Worm (Caenorhabditis elegans) whole organism, L2 larva: Measurements from ENCODE around the gene F42G2.7.
A peak's percentile ranks its signal among the peaks of the same experiment; 100 is the strongest.

ENCODE experiments used
- C34F6.9 ChIP-seq: fragments of 150-350 bp; optimal IDR thresholded peaks from 2 replicates; lab custom pipeline; 2014; ENCODE audit warnings: missing biosample characterization, missing genetic modification characterization
- F13H6.1 ChIP-seq: sonication (generic microtip); optimal IDR thresholded peaks from 2 replicates; lab custom pipeline; 2016; ENCODE audit warnings: missing genetic modification characterization, missing compliant biosample characterization
- R02D3.7 ChIP-seq: fragments of 150-350 bp; optimal IDR thresholded peaks from 2 replicates; lab custom pipeline; 2014; ENCODE audit warnings: missing biosample characterization, missing genetic modification characterization
- Y55F3AM.14 ChIP-seq: fragments of 200-800 bp; sonication (Bioruptor generic); optimal IDR thresholded peaks from 2 replicates; lab custom pipeline; 2018; ENCODE audit warnings: mild to moderate bottlenecking, missing genetic modification characterization, missing compliant biosample characterization
- ZK546.5 ChIP-seq: sonication (generic microtip); optimal IDR thresholded peaks from 2 replicates; lab custom pipeline; 2017; ENCODE audit warnings: missing biosample characterization, missing genetic modification characterization
- aly-2 ChIP-seq: fragments of 150-350 bp; optimal IDR thresholded peaks from 2 replicates; lab custom pipeline; 2014; ENCODE audit warnings: missing biosample characterization, missing genetic modification characterization
- blmp-1 ChIP-seq: sonication (generic microtip); optimal IDR thresholded peaks from 2 replicates; lab custom pipeline; 2017; ENCODE audit warnings: missing genetic modification characterization, mild to moderate bottlenecking, missing compliant biosample characterization, antibody characterized with exemption, moderate library complexity; ENCODE audit not compliant: insufficient read depth
- ceh-16 ChIP-seq: fragments of 150-350 bp; optimal IDR thresholded peaks from 2 replicates; lab custom pipeline; 2014; ENCODE audit warnings: missing biosample characterization, missing genetic modification characterization
- crh-2 ChIP-seq: sonication (generic microtip); optimal IDR thresholded peaks from 2 replicates; lab custom pipeline; 2017; ENCODE audit warnings: missing biosample characterization, missing genetic modification characterization
- egl-27 ChIP-seq: sonication (generic microtip); optimal IDR thresholded peaks from 3 replicates; lab custom pipeline; 2017; ENCODE audit warnings: missing biosample characterization, missing genetic modification reagents, missing genetic modification characterization
- elt-1 ChIP-seq: fragments of 150-350 bp; optimal IDR thresholded peaks from 2 replicates; lab custom pipeline; 2014; ENCODE audit warnings: missing biosample characterization, missing genetic modification characterization
- elt-3 ChIP-seq: sonication (generic microtip); optimal IDR thresholded peaks from 2 replicates; lab custom pipeline; 2017; ENCODE audit warnings: missing biosample characterization, missing genetic modification characterization
- fos-1 ChIP-seq: fragments of 150-350 bp; optimal IDR thresholded peaks from 2 replicates; lab custom pipeline; 2014; ENCODE audit warnings: missing biosample characterization, missing genetic modification characterization
- gmeb-1 ChIP-seq: fragments of 150-350 bp; optimal IDR thresholded peaks from 2 replicates; lab custom pipeline; 2014; ENCODE audit warnings: missing biosample characterization, missing genetic modification characterization
- lin-11 ChIP-seq: fragments of 150-350 bp; sonication (generic microtip); optimal IDR thresholded peaks from 2 replicates; lab custom pipeline; 2014; ENCODE audit warnings: missing biosample characterization, missing genetic modification characterization, inconsistent platforms, mixed read lengths
- lin-13 ChIP-seq: fragments of 150-350 bp; optimal IDR thresholded peaks from 2 replicates; lab custom pipeline; 2014; ENCODE audit warnings: missing biosample characterization, missing genetic modification reagents, missing genetic modification characterization
- lin-39 ChIP-seq: fragments of 150-350 bp; optimal IDR thresholded peaks from 2 replicates; lab custom pipeline; 2014; ENCODE audit warnings: missing biosample characterization, missing genetic modification reagents, missing genetic modification characterization
- lsy-2 ChIP-seq, 2 experiments: fragments of 150-350 bp in 1 of 2; sonication (generic microtip) in 1 of 2; optimal IDR thresholded peaks; 2 replicates each; lab custom pipeline; 2014 to 2017; ENCODE audit warnings: missing biosample characterization in 2 of 2, missing genetic modification characterization in 2 of 2
- mab-5 ChIP-seq: fragments of 150-350 bp; optimal IDR thresholded peaks from 2 replicates; lab custom pipeline; 2014; ENCODE audit warnings: missing biosample characterization, missing genetic modification characterization
- mbf-1 ChIP-seq: sonication (generic microtip); optimal IDR thresholded peaks from 2 replicates; lab custom pipeline; 2017; ENCODE audit warnings: missing biosample characterization, missing genetic modification characterization
- nhr-10 ChIP-seq: sonication (generic microtip); optimal IDR thresholded peaks from 2 replicates; lab custom pipeline; 2017; ENCODE audit warnings: missing biosample characterization, missing genetic modification characterization
- nhr-11 ChIP-seq: fragments of 150-350 bp; optimal IDR thresholded peaks from 2 replicates; lab custom pipeline; 2014; ENCODE audit warnings: missing biosample characterization, missing genetic modification characterization
- nhr-12 ChIP-seq: fragments of 150-350 bp; optimal IDR thresholded peaks from 2 replicates; lab custom pipeline; 2014; ENCODE audit warnings: missing biosample characterization, missing genetic modification characterization
- nhr-129 ChIP-seq: fragments of 150-350 bp; optimal IDR thresholded peaks from 2 replicates; lab custom pipeline; 2014; ENCODE audit warnings: missing biosample characterization, missing genetic modification characterization
- nhr-21 ChIP-seq: fragments of 150-350 bp; optimal IDR thresholded peaks from 2 replicates; lab custom pipeline; 2014; ENCODE audit warnings: missing biosample characterization, missing genetic modification characterization
- nhr-25 ChIP-seq: fragments of 150-350 bp; sonication (generic microtip); optimal IDR thresholded peaks from 3 replicates; lab custom pipeline; 2014; ENCODE audit warnings: missing biosample characterization, missing genetic modification characterization
- nhr-6 ChIP-seq: fragments of 150-350 bp; optimal IDR thresholded peaks from 2 replicates; lab custom pipeline; 2014; ENCODE audit warnings: missing biosample characterization, missing genetic modification characterization
- nhr-77 ChIP-seq: fragments of 150-350 bp; optimal IDR thresholded peaks from 2 replicates; lab custom pipeline; 2014; ENCODE audit warnings: missing biosample characterization, missing genetic modification characterization
- peb-1 ChIP-seq: fragments of 150-350 bp; optimal IDR thresholded peaks from 2 replicates; lab custom pipeline; 2014; ENCODE audit warnings: missing biosample characterization, missing genetic modification characterization
- sem-4 ChIP-seq: fragments of 150-350 bp; optimal IDR thresholded peaks from 2 replicates; lab custom pipeline; 2014; ENCODE audit warnings: missing biosample characterization, missing genetic modification reagents, missing genetic modification characterization
- skn-1 ChIP-seq: sonication (generic microtip); optimal IDR thresholded peaks from 2 replicates; lab custom pipeline; 2017; ENCODE audit warnings: missing biosample characterization, missing genetic modification characterization
- snpc-4 ChIP-seq: fragments of 150-350 bp; optimal IDR thresholded peaks from 2 replicates; lab custom pipeline; 2014; ENCODE audit warnings: missing biosample characterization, missing genetic modification characterization
- unc-39 ChIP-seq: fragments of 150-350 bp; optimal IDR thresholded peaks from 2 replicates; lab custom pipeline; 2014; ENCODE audit warnings: missing biosample characterization, missing genetic modification characterization
- unc-55 ChIP-seq: fragments of 150-350 bp; sonication (generic microtip); optimal IDR thresholded peaks from 3 replicates; lab custom pipeline; 2014; ENCODE audit warnings: missing biosample characterization, missing genetic modification reagents, missing genetic modification characterization
- unc-62 ChIP-seq: fragments of 150-350 bp; optimal IDR thresholded peaks from 2 replicates; lab custom pipeline; 2014; ENCODE audit warnings: missing biosample characterization, missing genetic modification reagents, missing genetic modification characterization
- zag-1 ChIP-seq: fragments of 150-350 bp; optimal IDR thresholded peaks from 2 replicates; lab custom pipeline; 2014; ENCODE audit warnings: missing biosample characterization, missing genetic modification characterization
- ztf-1 ChIP-seq: fragments of 200-800 bp; sonication (Bioruptor generic); conservative IDR thresholded peaks from 2 replicates; pipeline ENCODE4 v1.3.6; 2022; ENCODE audit warnings: missing genetic modification characterization, missing compliant biosample characterization
- ztf-11 ChIP-seq: sonication (generic microtip); optimal IDR thresholded peaks from 2 replicates; lab custom pipeline; 2017; ENCODE audit warnings: missing biosample characterization, missing genetic modification characterization
- ztf-4 ChIP-seq: fragments of 150-350 bp; optimal IDR thresholded peaks from 2 replicates; lab custom pipeline; 2014; ENCODE audit warnings: missing biosample characterization, missing genetic modification characterization

Gene F42G2.7

DNA sequence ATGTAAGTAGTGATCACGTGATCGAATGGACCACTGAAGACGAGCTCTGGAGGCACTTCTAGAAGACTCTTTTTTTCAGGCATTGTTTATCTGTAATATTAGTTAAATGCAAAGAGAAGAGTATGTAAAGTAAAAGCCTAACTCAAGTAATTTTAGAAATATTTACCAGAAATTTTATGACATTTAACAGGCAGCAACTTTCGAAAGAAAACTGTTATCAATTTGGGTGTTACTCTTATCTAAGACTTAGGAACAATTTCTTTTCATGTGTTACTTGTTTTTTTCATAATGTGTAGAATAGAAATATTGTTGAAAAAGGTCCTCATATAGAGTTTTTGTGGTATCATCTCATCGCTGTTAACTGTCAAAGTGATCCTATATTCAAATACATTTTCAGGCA is at the start of gene F42G2.7, which contains the start of gene F42G2.5:
Gene F42G2.7, plus strand, starts transcription at position 270 of the 400 bp plus-strand sequence.
Gene F42G2.5, minus strand, starts transcription at position 101 of the 400 bp plus-strand sequence.
- TF ChIP-seq gmeb-1 (peak; percentile 5), peb-1 (tag; lab: Kevin White, UChicago) (no peak), elt-1 (no peak), aly-2 (tag; lab: Kevin White, UChicago) (no peak), nhr-11 (tag; lab: Kevin White, UChicago) (no peak), ztf-4 (tag; lab: Kevin White, UChicago) (no peak), nhr-77 (tag; lab: Kevin White, UChicago) (no peak), crh-2 (tag; lab: Kevin White, UChicago) (no peak), unc-39 (tag; lab: Kevin White, UChicago) (no peak), egl-27 (tag; lab: Kevin White, UChicago) (no peak), fos-1 (peak; percentile 32), nhr-21 (tag; lab: Kevin White, UChicago) (no peak), lsy-2 (tag; optimal IDR thresholded peaks at IDR 0.05; lab: Kevin White, UChicago) (no peak), nhr-25 (tag; lab: Kevin White, UChicago) (no peak)
- TF ChIP-seq, all 48 proteins: peak for 2

DNA sequence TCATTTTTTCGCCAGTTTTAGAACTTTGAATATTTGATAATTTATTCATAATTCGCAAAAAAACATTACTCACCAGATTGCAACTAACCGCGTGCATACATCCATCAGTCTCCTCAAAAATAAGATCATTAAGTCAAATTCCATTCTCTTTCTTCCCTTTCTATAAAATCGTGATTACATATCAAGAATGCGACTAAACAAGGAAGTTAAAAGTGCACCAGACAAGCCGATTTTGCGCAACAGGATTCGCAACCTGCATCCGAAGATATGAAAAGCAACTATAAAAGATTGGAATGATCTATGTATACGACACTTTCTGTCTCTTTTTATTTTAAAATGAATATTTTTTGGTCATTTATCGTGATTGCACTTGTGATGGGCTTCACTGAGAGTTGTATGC is 49.0 kb upstream of the F42G2.7 start, which contains the start of gene hpo-25:
Gene hpo-25, plus strand, starts transcription at position 301 of the 400 bp plus-strand sequence.
- TF ChIP-seq elt-3 (tag; lab: Kevin White, UChicago) = no peak
- no peak for TF ChIP-seq nhr-11 (tag; lab: Kevin White, UChicago)
- TF ChIP-seq crh-2 (tag; lab: Kevin White, UChicago) = no peak
- TF ChIP-seq lin-13 (GFP tag; lab: Kevin White, UChicago) = no peak
- no peak for TF ChIP-seq fos-1
- TF ChIP-seq R02D3.7 (tag; lab: Kevin White, UChicago) = no peak
- no peak for TF ChIP-seq nhr-129 (tag; lab: Kevin White, UChicago)
- TF ChIP-seq lsy-2 (tag; optimal IDR thresholded peaks at IDR 0.05; lab: Kevin White, UChicago) = no peak
- no peak for TF ChIP-seq nhr-10 (tag; lab: Kevin White, UChicago)
- no peak for TF ChIP-seq nhr-21 (tag; lab: Kevin White, UChicago)
- no peak for TF ChIP-seq ztf-11 (tag; lab: Kevin White, UChicago)
- no peak for TF ChIP-seq elt-1
- no peak for TF ChIP-seq sem-4 (tag; lab: Kevin White, UChicago)
- no peak for TF ChIP-seq lin-39
- TF ChIP-seq skn-1 (tag; lab: Kevin White, UChicago) = no peak
- no peak for TF ChIP-seq unc-62
- TF ChIP-seq C34F6.9 (tag; lab: Kevin White, UChicago) = no peak
- TF ChIP-seq nhr-6 (tag; lab: Kevin White, UChicago) = no peak

ce11 chrII:2372090-2372489 is 45.9 kb upstream of the F42G2.7 start, which contains the start of gene F16G10.3:
TSS of gene F16G10.3 (plus strand) at chrII:2372390.
- no peak for TF ChIP-seq snpc-4 (tag; lab: Kevin White, UChicago)
- no peak for TF ChIP-seq blmp-1 (tag; lab: Kevin White, UChicago)
- TF ChIP-seq fos-1 = no peak
- no peak for TF ChIP-seq C34F6.9 (tag; lab: Kevin White, UChicago)
- no peak for TF ChIP-seq lin-39
- no peak for TF ChIP-seq F13H6.1 (tag; lab: Kevin White, UChicago)
- no peak for TF ChIP-seq gmeb-1
- TF ChIP-seq peb-1 (tag; lab: Kevin White, UChicago) = no peak
- TF ChIP-seq mbf-1 (tag; lab: Kevin White, UChicago) = no peak
- TF ChIP-seq lsy-2 (tag; optimal IDR thresholded peaks at IDR 0.05; lab: Kevin White, UChicago) = no peak
- TF ChIP-seq nhr-10 (tag; lab: Kevin White, UChicago) = no peak
- no peak for TF ChIP-seq nhr-77 (tag; lab: Kevin White, UChicago)
- TF ChIP-seq Y55F3AM.14 (GFP tag; lab: Kevin White, UChicago) = no peak
- no peak for TF ChIP-seq ceh-16 (tag; lab: Kevin White, UChicago)
- TF ChIP-seq mab-5 (tag; lab: Kevin White, UChicago) = no peak

ce11 chrII:2374973-2375372 is 43.0 kb upstream of the F42G2.7 start, which contains the start of gene F16G10.2:
TSS of gene F16G10.2 (plus strand) at chrII:2375273.
- no peak for TF ChIP-seq sem-4 (tag; lab: Kevin White, UChicago)
- TF ChIP-seq elt-1 = no peak
- no peak for TF ChIP-seq lsy-2 (tag; optimal IDR thresholded peaks at IDR 0.05; lab: Kevin White, UChicago)
- no peak for TF ChIP-seq nhr-12

DNA sequence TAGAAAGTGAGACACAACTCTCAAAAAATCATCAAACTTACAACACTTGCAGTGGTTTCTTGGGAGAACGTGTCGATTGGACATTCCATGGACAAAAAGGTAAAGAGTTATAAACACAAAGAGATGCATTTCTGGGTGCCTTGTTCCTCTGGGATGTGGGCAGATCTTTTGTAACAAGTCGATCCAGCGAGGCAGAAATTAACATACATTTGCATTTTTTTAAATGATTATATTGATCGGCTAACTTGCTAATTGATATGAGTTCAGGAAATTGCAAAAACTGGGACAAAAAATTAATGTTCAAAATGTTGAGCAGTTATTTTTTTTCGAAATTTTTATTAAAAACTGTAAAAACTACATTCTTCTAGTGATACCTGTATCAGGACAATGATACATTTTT is 40.2 kb upstream of the F42G2.7 start, which contains the start of gene F16G10.6:
Gene F16G10.6, minus strand, starts transcription at position 101 of the 400 bp plus-strand sequence.
- TF ChIP-seq Y55F3AM.14 (GFP tag; lab: Kevin White, UChicago) (no peak), R02D3.7 (tag; lab: Kevin White, UChicago) (no peak), blmp-1 (tag; lab: Kevin White, UChicago) (no peak), nhr-6 (tag; lab: Kevin White, UChicago) (no peak), egl-27 (tag; lab: Kevin White, UChicago) (no peak), ztf-11 (tag; lab: Kevin White, UChicago) (no peak), zag-1 (tag; lab: Kevin White, UChicago) (no peak), crh-2 (tag; lab: Kevin White, UChicago) (no peak), sem-4 (tag; lab: Kevin White, UChicago) (no peak), unc-62 (no peak), ztf-1 (GFP tag; lab: Robert Waterston, UW) (no peak), unc-55 (GFP tag; lab: Kevin White, UChicago) (no peak), ZK546.5 (tag; lab: Kevin White, UChicago) (no peak), lin-11 (tag; lab: Kevin White, UChicago) (no peak)
